Worm (Caenorhabditis elegans): ENCODE results near the gene cpg-7.

ce11 chrII:14068607-14069006 is 40.4 kb downstream of the cpg-7 start, which contains the start of gene xrn-1:
- TF ChIP-seq lin-39 (tag; optimal IDR thresholded peaks at IDR 0.05) (no peak), blmp-1 (tag; optimal IDR thresholded peaks at IDR 0.05; ENCODE audit: insufficient read depth) (no peak), ztf-11 (tag; optimal IDR thresholded peaks at IDR 0.05) (no peak), nhr-129 (tag; optimal IDR thresholded peaks at IDR 0.05) (no peak), ceh-82 (tag; optimal IDR thresholded peaks at IDR 0.05) (no peak), dmd-4 (tag; optimal IDR thresholded peaks at IDR 0.05) (no peak), fos-1 (tag; optimal IDR thresholded peaks at IDR 0.05) (no peak), unc-39 (tag; optimal IDR thresholded peaks at IDR 0.05) (no peak)
